Worm (Caenorhabditis elegans): ENCODE data around the gene agt-1.

DNA sequence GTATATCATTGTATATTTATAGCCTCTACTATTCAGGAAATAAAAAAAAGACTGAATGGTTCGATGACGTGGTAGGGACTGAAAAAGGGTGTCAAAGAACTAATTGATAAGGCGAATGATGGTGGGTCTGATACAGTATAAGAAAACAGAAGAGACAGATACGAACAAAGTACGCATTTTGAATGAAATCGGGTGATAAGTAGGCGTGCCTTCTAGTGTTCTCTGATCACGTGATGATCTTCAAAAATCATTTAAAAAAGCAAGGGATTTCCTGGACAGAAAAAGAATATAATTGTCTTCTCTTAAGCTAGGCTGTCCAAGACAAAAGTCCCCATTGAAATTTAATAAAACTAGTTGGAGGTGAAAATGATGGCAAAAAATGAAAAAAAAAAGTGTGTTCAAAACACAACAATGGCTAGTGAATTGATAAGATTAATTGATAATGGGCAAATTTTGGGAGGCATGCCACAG is 24.1 kb upstream of the agt-1 start:
- TF ChIP-seq med-1 (GFP tag; optimal IDR thresholded peaks at IDR 0.05; ENCODE audit: insufficient read depth) (no peak), cog-1 (tag; optimal IDR thresholded peaks at IDR 0.05) (no peak), T22C8.4 (GFP tag; IDR thresholded peaks at IDR 0.05) (no peak), ztf-29 (GFP tag; IDR thresholded peaks at IDR 0.05) (no peak), ztf-23 (GFP tag; IDR thresholded peaks at IDR 0.05) (no peak), klf-2 (GFP tag; conservative IDR thresholded peaks at IDR 0.05) (no peak), flt-1 (GFP tag; IDR thresholded peaks at IDR 0.05) (no peak)

Data from whole organism, midembryonic.